Fruit fly (Drosophila melanogaster): ENCODE measurements around the gene CG9368.

dm6 chr3L:19563014-19563413, 38.4 kb upstream of the CG9368 start:
- TF ChIP-seq Dll (optimal IDR thresholded peaks at IDR 0.05) = no peak
- TF ChIP-seq usp (GFP tag; optimal IDR thresholded peaks at IDR 0.05) = no peak
- TF ChIP-seq psq (optimal IDR thresholded peaks at IDR 0.05) = no peak
- no peak for TF ChIP-seq EcR (GFP tag; optimal IDR thresholded peaks at IDR 0.05)
- no peak for TF ChIP-seq CG8478 (optimal IDR thresholded peaks at IDR 0.05)
- TF ChIP-seq pan (optimal IDR thresholded peaks at IDR 0.05) = no peak
